Fruit fly (Drosophila melanogaster) whole organism, embryonic: ENCODE results near the gene CG46434.

ENCODE experiments used
- B-H2 ChIP-seq: fragments of 200-800 bp; sonication (Bioruptor generic); optimal IDR thresholded peaks from 2 replicates; lab custom pipeline; 2018; ENCODE audit warnings: missing biosample characterization, mild to moderate bottlenecking, missing genetic modification characterization
- CG1024 ChIP-seq: fragments of 200-800 bp; sonication (Bioruptor generic); IDR thresholded peaks from 2 replicates; pipeline ENCODE4 v1.3.6; 2022; ENCODE audit warnings: missing biosample characterization, missing genetic modification characterization
- CG11504 ChIP-seq: fragments of 200-800 bp; sonication (Bioruptor generic); optimal IDR thresholded peaks from 3 replicates; lab custom pipeline; 2019; ENCODE audit warnings: missing biosample characterization, mild to moderate bottlenecking, missing genetic modification characterization, moderate library complexity
- CG14710 ChIP-seq: fragments of 200-800 bp; sonication (Bioruptor generic); optimal IDR thresholded peaks from 3 replicates; lab custom pipeline; 2019; ENCODE audit warnings: missing biosample characterization, mild to moderate bottlenecking, missing genetic modification characterization, moderate library complexity
- CG15011 ChIP-seq: fragments of 200-800 bp; sonication (Bioruptor generic); optimal IDR thresholded peaks from 3 replicates; lab custom pipeline; 2018; ENCODE audit warnings: missing biosample characterization, mild to moderate bottlenecking, missing genetic modification characterization
- CG18764 ChIP-seq: fragments of 200-800 bp; sonication (Bioruptor generic); optimal IDR thresholded peaks from 3 replicates; lab custom pipeline; 2016; ENCODE audit warnings: missing biosample characterization, missing genetic modification characterization
- CG2129 ChIP-seq: fragments of 200-800 bp; sonication (Bioruptor generic); IDR thresholded peaks from 2 replicates; pipeline ENCODE4 v1.3.6; 2022; ENCODE audit warnings: missing biosample characterization, missing genetic modification characterization; ENCODE audit not compliant: partially characterized antibody
- CG30403 ChIP-seq: fragments of 200-800 bp; sonication (Bioruptor generic); optimal IDR thresholded peaks from 3 replicates; lab custom pipeline; 2016; ENCODE audit warnings: missing biosample characterization, missing genetic modification characterization
- CG30431 ChIP-seq: fragments of 200-800 bp; sonication (Bioruptor generic); optimal IDR thresholded peaks from 2 replicates; lab custom pipeline; 2017; ENCODE audit warnings: missing biosample characterization, missing genetic modification characterization
- CG3065 ChIP-seq: fragments of 200-800 bp; sonication (Bioruptor generic); optimal IDR thresholded peaks from 2 replicates; lab custom pipeline; 2016; ENCODE audit warnings: missing biosample characterization, missing genetic modification characterization
- CG32532 ChIP-seq: fragments of 200-800 bp; sonication (Bioruptor generic); IDR thresholded peaks from 2 replicates; pipeline ENCODE4 v1.3.6; 2022; ENCODE audit warnings: missing biosample characterization, missing genetic modification characterization
- CG3407 ChIP-seq: fragments of 200-800 bp; sonication (Bioruptor generic); optimal IDR thresholded peaks from 2 replicates; lab custom pipeline; 2018; ENCODE audit warnings: missing biosample characterization, mild to moderate bottlenecking, missing genetic modification characterization
- CG34224 ChIP-seq: fragments of 200-800 bp; sonication (Bioruptor generic); IDR thresholded peaks from 3 replicates; pipeline ENCODE4 v1.3.6; 2022; ENCODE audit warnings: missing biosample characterization, missing genetic modification characterization; ENCODE audit not compliant: partially characterized antibody
- CG4328 ChIP-seq: fragments of 200-800 bp; sonication (Bioruptor generic); optimal IDR thresholded peaks from 3 replicates; lab custom pipeline; 2017; ENCODE audit warnings: missing biosample characterization, missing genetic modification reagents, missing genetic modification characterization
- CG5953 ChIP-seq: fragments of 200-800 bp; sonication (Bioruptor generic); IDR thresholded peaks from 2 replicates; pipeline ENCODE4 v1.3.6; 2022; ENCODE audit warnings: missing biosample characterization, missing genetic modification characterization
- CG6654 ChIP-seq: fragments of 200-800 bp; sonication (Bioruptor generic); optimal IDR thresholded peaks from 2 replicates; lab custom pipeline; 2017; ENCODE audit warnings: missing biosample characterization, mild to moderate bottlenecking, missing genetic modification characterization
- CG6765 ChIP-seq: fragments of 200-800 bp; sonication (Bioruptor generic); optimal IDR thresholded peaks from 3 replicates; lab custom pipeline; 2017; ENCODE audit warnings: missing biosample characterization, mild to moderate bottlenecking, missing genetic modification characterization
- CG7271 ChIP-seq: fragments of 200-800 bp; sonication (Bioruptor generic); optimal IDR thresholded peaks from 2 replicates; lab custom pipeline; 2018; ENCODE audit warnings: missing biosample characterization, mild to moderate bottlenecking, missing genetic modification characterization, moderate library complexity
- CG7357 ChIP-seq: fragments of 200-800 bp; sonication (Bioruptor generic); IDR thresholded peaks from 3 replicates; pipeline ENCODE4 v1.3.6; 2022; ENCODE audit warnings: missing biosample characterization, missing genetic modification characterization
- CG8478 ChIP-seq: fragments of >200 bp; optimal IDR thresholded peaks from 2 replicates; lab custom pipeline; 2018
- H15 ChIP-seq: fragments of 200-800 bp; sonication (Bioruptor generic); IDR thresholded peaks from 3 replicates; pipeline ENCODE4 v1.3.6; 2022; ENCODE audit warnings: missing biosample characterization, missing genetic modification characterization
- HHEX ChIP-seq: fragments of 200-800 bp; sonication (Bioruptor generic); optimal IDR thresholded peaks from 3 replicates; lab custom pipeline; 2017; ENCODE audit warnings: missing biosample characterization, mild to moderate bottlenecking, missing genetic modification characterization, missing genetic modification reagents
- HLH4C ChIP-seq: fragments of 200-800 bp; sonication (Bioruptor generic); IDR thresholded peaks from 3 replicates; pipeline ENCODE4 v1.3.6; 2022; ENCODE audit warnings: missing biosample characterization, missing genetic modification characterization; ENCODE audit not compliant: partially characterized antibody
- Hmr ChIP-seq: fragments of 200-800 bp; sonication (Bioruptor generic); optimal IDR thresholded peaks from 3 replicates; lab custom pipeline; 2017; ENCODE audit warnings: mild to moderate bottlenecking, missing biosample characterization, missing genetic modification reagents, missing genetic modification characterization
- Mad ChIP-seq: fragments of 200-800 bp; sonication (Bioruptor generic); optimal IDR thresholded peaks from 2 replicates; lab custom pipeline; 2016; ENCODE audit warnings: missing biosample characterization, missing genetic modification characterization
- NC2α ChIP-seq: fragments of 200-800 bp; sonication (Bioruptor generic); optimal IDR thresholded peaks from 2 replicates; lab custom pipeline; 2016; ENCODE audit warnings: missing biosample characterization, missing genetic modification characterization
- Ptx1 ChIP-seq: fragments of 200-800 bp; sonication (Bioruptor generic); IDR thresholded peaks from 2 replicates; pipeline ENCODE4 v1.3.6; 2022; ENCODE audit warnings: missing biosample characterization, missing genetic modification characterization
- Rfx ChIP-seq: fragments of 200-800 bp; sonication (Bioruptor generic); IDR thresholded peaks from 2 replicates; pipeline ENCODE4 v1.3.6; 2022; ENCODE audit warnings: missing biosample characterization, missing genetic modification characterization
- Side ChIP-seq: fragments of 200-800 bp; sonication (Bioruptor generic); optimal IDR thresholded peaks from 2 replicates; lab custom pipeline; 2016; ENCODE audit warnings: missing biosample characterization, missing genetic modification characterization
- Sox102F ChIP-seq: fragments of 200-800 bp; sonication (Bioruptor generic); optimal IDR thresholded peaks from 2 replicates; lab custom pipeline; 2018; ENCODE audit warnings: missing biosample characterization, mild to moderate bottlenecking, missing genetic modification characterization, moderate library complexity
- Spps ChIP-seq: fragments of 200-800 bp; sonication (Bioruptor generic); optimal IDR thresholded peaks from 2 replicates; lab custom pipeline; 2018; ENCODE audit warnings: missing biosample characterization, mild to moderate bottlenecking, missing genetic modification characterization
- Xbp1 ChIP-seq: fragments of 200-800 bp; sonication (Bioruptor generic); optimal IDR thresholded peaks from 3 replicates; lab custom pipeline; 2016; ENCODE audit warnings: missing biosample characterization, mild to moderate bottlenecking, missing genetic modification characterization
- amos ChIP-seq: fragments of 200-800 bp; sonication (Bioruptor generic); IDR thresholded peaks from 2 replicates; pipeline ENCODE4 v1.3.6; 2022; ENCODE audit warnings: missing biosample characterization, missing genetic modification characterization; ENCODE audit not compliant: partially characterized antibody
- bab2 ChIP-seq: fragments of 200-800 bp; sonication (Bioruptor generic); optimal IDR thresholded peaks from 2 replicates; lab custom pipeline; 2016; ENCODE audit warnings: missing biosample characterization, missing genetic modification characterization
- chif ChIP-seq, 2 experiments: fragments of 200-800 bp; sonication (Bioruptor generic); optimal IDR thresholded peaks; 3 replicates each; lab custom pipeline; 2016; ENCODE audit warnings: missing biosample characterization in 2 of 2, missing genetic modification characterization in 2 of 2
- croc ChIP-seq: fragments of 200-800 bp; sonication (Bioruptor generic); conservative IDR thresholded peaks from 3 replicates; pipeline ENCODE4 v1.3.6; 2022; ENCODE audit warnings: missing biosample characterization, missing genetic modification characterization
- dan ChIP-seq: fragments of 200-800 bp; sonication (Bioruptor generic); IDR thresholded peaks from 2 replicates; pipeline ENCODE4 v1.3.6; 2022; ENCODE audit warnings: missing biosample characterization, missing genetic modification characterization
- dmrt11E ChIP-seq: fragments of 200-800 bp; sonication (Bioruptor generic); optimal IDR thresholded peaks from 3 replicates; lab custom pipeline; 2018; ENCODE audit warnings: missing biosample characterization, mild to moderate bottlenecking, missing genetic modification characterization, moderate library complexity
- dmrt99B ChIP-seq: fragments of 200-800 bp; sonication (Bioruptor generic); optimal IDR thresholded peaks from 2 replicates; lab custom pipeline; 2018; ENCODE audit warnings: missing biosample characterization, mild to moderate bottlenecking, missing genetic modification characterization, moderate library complexity
- inv ChIP-seq: fragments of 200-800 bp; sonication (Bioruptor generic); IDR thresholded peaks from 2 replicates; pipeline ENCODE4 v1.3.6; 2022; ENCODE audit warnings: missing biosample characterization, missing genetic modification characterization; ENCODE audit not compliant: partially characterized antibody
- luna ChIP-seq: fragments of 200-800 bp; sonication (Bioruptor generic); optimal IDR thresholded peaks from 2 replicates; lab custom pipeline; 2016; ENCODE audit warnings: missing biosample characterization, missing genetic modification characterization
- phol ChIP-seq: fragments of 200-800 bp; sonication (Bioruptor generic); optimal IDR thresholded peaks from 3 replicates; lab custom pipeline; 2018; ENCODE audit warnings: missing biosample characterization, mild to moderate bottlenecking, missing genetic modification characterization, moderate library complexity
- sc ChIP-seq, 3 experiments: fragments of >200 bp in 2 of 3; fragments of 200-800 bp in 1 of 3; sonication (Bioruptor generic) in 1 of 3; optimal IDR thresholded peaks; 2 replicates in 2 of 3; 3 replicates in 1 of 3; lab custom pipeline; 2017; ENCODE audit warnings: mild to moderate bottlenecking in 1 of 3, missing biosample characterization in 1 of 3, missing genetic modification characterization in 1 of 3, missing genetic modification reagents in 1 of 3
- sens ChIP-seq: fragments of 200-800 bp; sonication (Bioruptor generic); peaks from one replicate; lab custom pipeline; 2016; ENCODE audit warnings: missing biosample characterization, missing genetic modification characterization
- sna ChIP-seq: fragments of 200-800 bp; sonication (Bioruptor generic); IDR thresholded peaks from 2 replicates; pipeline ENCODE4 v1.3.6; 2022; ENCODE audit warnings: missing biosample characterization, missing genetic modification characterization; ENCODE audit not compliant: partially characterized antibody
- tin ChIP-seq: fragments of 200-800 bp; sonication (Bioruptor generic); optimal IDR thresholded peaks from 3 replicates; lab custom pipeline; 2016; ENCODE audit warnings: missing biosample characterization, missing genetic modification characterization
- unpg ChIP-seq: fragments of 200-800 bp; sonication (Bioruptor generic); optimal IDR thresholded peaks from 3 replicates; lab custom pipeline; 2018; ENCODE audit warnings: missing biosample characterization, mild to moderate bottlenecking, missing genetic modification characterization, moderate library complexity
- wek ChIP-seq: fragments of 200-800 bp; sonication (Bioruptor generic); optimal IDR thresholded peaks from 3 replicates; lab custom pipeline; 2018; ENCODE audit warnings: missing biosample characterization, mild to moderate bottlenecking, missing genetic modification characterization, moderate library complexity
- zen ChIP-seq: fragments of 200-800 bp; sonication (Bioruptor generic); optimal IDR thresholded peaks from 3 replicates; lab custom pipeline; 2018; ENCODE audit warnings: missing biosample characterization, mild to moderate bottlenecking, missing genetic modification characterization, moderate library complexity
- zfh2 ChIP-seq: fragments of 200-800 bp; sonication (Bioruptor generic); optimal IDR thresholded peaks from 2 replicates; lab custom pipeline; 2016; ENCODE audit warnings: missing biosample characterization, missing genetic modification characterization

Gene CG46434

dm6 chr3L:19495991-19496588, 47.9 kb downstream of the CG46434 start (continued):
- TF ChIP-seq CG11504 (tag; lab: Kevin White, UChicago): peak; percentile 13
- no peak for TF ChIP-seq H15 (GFP tag; lab: Robert Waterston, UW)
- no peak for TF ChIP-seq Xbp1 (GFP tag; lab: Kevin White, UChicago)
- no peak for TF ChIP-seq CG3407 (GFP tag; lab: Kevin White, UChicago)
- TF ChIP-seq B-H2 (GFP tag; lab: Kevin White, UChicago): no peak
- TF ChIP-seq CG4328 (GFP tag; lab: Kevin White, UChicago): no peak
- TF ChIP-seq croc (GFP tag; lab: Robert Waterston, UW): no peak
- TF ChIP-seq CG32532: no peak
- TF ChIP-seq inv (GFP tag; lab: Robert Waterston, UW): no peak
- TF ChIP-seq Mad (GFP tag; lab: Kevin White, UChicago): no peak
- no peak for TF ChIP-seq CG6765 (GFP tag; lab: Kevin White, UChicago)
- no peak for TF ChIP-seq CG2129 (GFP tag; lab: Robert Waterston, UW)
- TF ChIP-seq dan (GFP tag; lab: Robert Waterston, UW): no peak
- no peak for TF ChIP-seq zfh2 (GFP tag; lab: Kevin White, UChicago)
- no peak for TF ChIP-seq CG8478 (lab: Kevin White, UChicago)
- TF ChIP-seq amos (GFP tag; lab: Robert Waterston, UW): no peak
- TF ChIP-seq CG30431: no peak
- TF ChIP-seq chif (GFP tag; optimal IDR thresholded peaks at IDR 0.05; lab: Kevin White, UChicago): no peak
- peak; percentile 30 for TF ChIP-seq sens (GFP tag; lab: Kevin White, UChicago)
- no peak for TF ChIP-seq CG34224 (GFP tag; lab: Robert Waterston, UW)
- no peak for TF ChIP-seq Rfx (GFP tag; lab: Robert Waterston, UW)
- TF ChIP-seq CG5953 (GFP tag; lab: Robert Waterston, UW): no peak
- no peak for TF ChIP-seq sna (GFP tag; lab: Robert Waterston, UW)
- TF ChIP-seq CG1024 (GFP tag; lab: Robert Waterston, UW): no peak
- no peak for TF ChIP-seq NC2α (GFP tag; lab: Kevin White, UChicago)
- no peak for TF ChIP-seq Spps
- no peak for TF ChIP-seq sc (optimal IDR thresholded peaks at IDR 0.05; lab: Kevin White, UChicago)
- no peak for TF ChIP-seq sc (GFP tag; optimal IDR thresholded peaks at IDR 0.05; lab: Kevin White, UChicago)
- peak; percentile 7 for TF ChIP-seq Hmr (GFP tag; lab: Kevin White, UChicago)
- peak; percentile 32 for TF ChIP-seq wek (GFP tag; lab: Kevin White, UChicago)
- no peak for TF ChIP-seq dmrt11E
- TF ChIP-seq unpg (GFP tag; lab: Kevin White, UChicago): peak; percentile 12
- TF ChIP-seq CG15011: no peak
- no peak for TF ChIP-seq CG3065
- TF ChIP-seq CG14710 (tag; lab: Kevin White, UChicago): no peak
- TF ChIP-seq CG7271 (tag; lab: Kevin White, UChicago): no peak
- TF ChIP-seq CG7357: no peak
- TF ChIP-seq CG6654: no peak
- no peak for TF ChIP-seq phol (tag; lab: Kevin White, UChicago)
- TF ChIP-seq zen (tag; lab: Kevin White, UChicago): no peak
- TF ChIP-seq HLH4C (GFP tag; lab: Robert Waterston, UW): no peak
- no peak for TF ChIP-seq luna
- TF ChIP-seq tin (GFP tag; lab: Kevin White, UChicago): no peak
- TF ChIP-seq CG30403 (GFP tag; lab: Kevin White, UChicago): no peak
- no peak for TF ChIP-seq bab2 (GFP tag; lab: Kevin White, UChicago)
- TF ChIP-seq Ptx1: no peak
- no peak for TF ChIP-seq Side (GFP tag; lab: Kevin White, UChicago)
- TF ChIP-seq HHEX: peak; percentile 22
- peak; percentile 1 for TF ChIP-seq dmrt99B (tag; lab: Kevin White, UChicago)
- no peak for TF ChIP-seq CG18764 (GFP tag; lab: Kevin White, UChicago)
- TF ChIP-seq Sox102F (GFP tag; lab: Kevin White, UChicago): no peak
